Worm (Caenorhabditis elegans) whole organism, midembryonic: ENCODE measurements around the gene nspf-2.
"Not testable (repeated sequence)": the region's sequence is repeated elsewhere in the genome, so short reads cannot be mapped to it uniquely, and the experiment has no call there.

ENCODE experiments used
- T22C8.4 ChIP-seq: fragments of 200-800 bp; sonication (Bioruptor generic); IDR thresholded peaks from 2 replicates; pipeline ENCODE4 v1.3.6; 2022; ENCODE audit warnings: missing genetic modification characterization, missing compliant biosample characterization
- cog-1 ChIP-seq: sonication (generic microtip); optimal IDR thresholded peaks from 2 replicates; lab custom pipeline; 2016; ENCODE audit warnings: missing genetic modification characterization, missing compliant biosample characterization
- flt-1 ChIP-seq: fragments of 200-800 bp; sonication (Bioruptor generic); IDR thresholded peaks from 2 replicates; pipeline ENCODE4 v1.3.6; 2022; ENCODE audit warnings: missing genetic modification characterization, missing compliant biosample characterization
- klf-2 ChIP-seq: fragments of 200-800 bp; sonication (Bioruptor generic); conservative IDR thresholded peaks from 2 replicates; pipeline ENCODE4 v1.3.6; 2022; ENCODE audit warnings: missing genetic modification reagents, missing genetic modification characterization, missing compliant biosample characterization
- med-1 ChIP-seq: sonication (generic microtip); optimal IDR thresholded peaks from 2 replicates; lab custom pipeline; 2017; ENCODE audit warnings: missing genetic modification characterization, mild to moderate bottlenecking, missing compliant biosample characterization, antibody characterized with exemption, missing genetic modification reagents; ENCODE audit not compliant: insufficient read depth
- ref-1 ChIP-seq: fragments of 200-800 bp; sonication (Bioruptor generic); conservative IDR thresholded peaks from 2 replicates; pipeline ENCODE4 v1.3.6; 2022; ENCODE audit warnings: missing genetic modification reagents, missing genetic modification characterization, missing compliant biosample characterization
- tab-1 ChIP-seq: fragments of 200-800 bp; sonication (Bioruptor generic); IDR thresholded peaks from 2 replicates; pipeline ENCODE4 v1.3.6; 2022; ENCODE audit warnings: missing genetic modification characterization, missing compliant biosample characterization
- ztf-23 ChIP-seq: fragments of 200-800 bp; sonication (Bioruptor generic); IDR thresholded peaks from 2 replicates; pipeline ENCODE4 v1.3.6; 2022; ENCODE audit warnings: missing genetic modification reagents, missing genetic modification characterization, missing compliant biosample characterization
- ztf-29 ChIP-seq: fragments of 200-800 bp; sonication (Bioruptor generic); IDR thresholded peaks from 2 replicates; pipeline ENCODE4 v1.3.6; 2022; ENCODE audit warnings: missing genetic modification reagents, missing genetic modification characterization, missing compliant biosample characterization

nspf-2 gene

DNA sequence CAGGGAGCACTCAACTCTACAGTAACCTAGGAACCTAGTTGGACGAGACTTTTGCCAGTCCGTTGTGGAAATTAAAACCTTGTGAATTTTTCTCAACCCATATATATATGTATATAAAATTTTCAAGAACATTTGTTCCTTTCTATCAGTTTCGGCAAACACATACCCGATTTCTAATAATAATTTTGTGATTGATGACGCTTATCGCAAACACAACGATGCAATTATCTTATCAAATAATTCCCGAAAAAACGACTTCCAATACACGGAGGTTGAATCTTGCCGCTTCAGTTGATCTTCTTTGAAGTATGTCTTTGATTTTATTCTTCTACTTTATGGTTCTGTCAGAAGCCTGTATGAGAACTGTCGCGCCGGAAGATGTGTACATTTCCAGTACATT lies 23.6 kb upstream of the nspf-2 start, which contains the start of gene F22E5.2:
Gene F22E5.2, plus strand, starts transcription at position 301 of the 400 bp plus-strand sequence.
- not testable (repeated sequence) for TF ChIP-seq ztf-29 (GFP tag; lab: Robert Waterston, UW); tab-1 (GFP tag; lab: Robert Waterston, UW); cog-1 (tag; lab: Kevin White, UChicago)

- TF ChIP-seq ztf-23 (GFP tag; lab: Robert Waterston, UW) (no peak), ref-1 (GFP tag; lab: Robert Waterston, UW) (no peak), cog-1 (tag; lab: Kevin White, UChicago) (no peak), T22C8.4 (no peak), klf-2 (no peak), tab-1 (GFP tag; lab: Robert Waterston, UW) (no peak), flt-1 (GFP tag; lab: Robert Waterston, UW) (no peak), ztf-29 (GFP tag; lab: Robert Waterston, UW) (no peak), med-1 (GFP tag; lab: Kevin White, UChicago) (no peak)
These were observed 23.1 kb upstream of the nspf-2 start, which contains the start of gene F22E5.22 for ce11 chrII:2665606-2666005. F22E5.22 (plus strand) TSS chrII:2665906.

DNA sequence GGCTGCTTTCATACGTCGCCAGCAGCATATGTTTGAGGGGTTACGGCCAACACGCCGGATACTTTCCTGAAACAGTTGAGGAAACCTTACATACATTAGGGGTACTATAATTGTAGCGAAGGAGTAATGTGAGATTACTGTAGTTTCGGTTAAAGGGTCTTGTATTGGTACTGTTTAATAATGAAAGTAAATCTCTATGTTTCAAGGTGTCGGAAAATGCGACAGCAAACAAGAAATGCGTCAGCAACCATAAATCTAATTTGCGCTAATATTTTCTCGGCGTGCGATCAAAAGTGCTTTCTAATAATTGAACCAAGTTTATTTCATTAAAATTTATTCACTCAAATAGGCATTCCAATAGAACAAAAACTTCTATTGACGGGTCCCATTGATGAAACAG lies 16.4 kb upstream of the nspf-2 start, which contains the start of gene sri-57:
Gene sri-57, minus strand, starts transcription at position 101 of the 400 bp plus-strand sequence.
- not testable (repeated sequence) for TF ChIP-seq ref-1 (GFP tag; lab: Robert Waterston, UW); flt-1 (GFP tag; lab: Robert Waterston, UW); med-1 (GFP tag; lab: Kevin White, UChicago)

DNA sequence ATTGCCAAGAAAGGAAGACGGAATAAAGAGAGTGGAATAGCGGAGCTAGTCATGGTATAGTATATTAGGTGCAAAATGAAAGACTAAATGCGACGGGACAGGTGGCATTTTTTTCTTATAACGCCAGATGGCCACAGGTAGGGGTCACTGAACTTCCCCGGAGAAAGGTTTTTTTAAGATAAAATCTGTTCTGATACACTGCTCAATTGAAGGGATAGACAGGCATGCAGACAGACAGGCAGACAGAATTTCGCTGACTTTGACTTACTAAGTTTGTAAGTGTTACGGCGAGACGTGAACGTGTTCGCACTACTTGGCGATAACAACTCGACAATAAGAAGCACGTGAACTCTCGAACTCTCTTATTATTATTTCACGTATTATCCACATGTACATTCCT lies 15.2 kb upstream of the nspf-2 start, which contains the start of the genes F22E5.20 and F22E5.1:
Gene F22E5.20, minus strand, starts transcription at position 101 of the 400 bp plus-strand sequence.
Gene F22E5.1, plus strand, starts transcription at position 242 of the 400 bp plus-strand sequence.
- not testable (repeated sequence) for TF ChIP-seq flt-1 (GFP tag; lab: Robert Waterston, UW); klf-2; T22C8.4

- TF ChIP-seq ref-1 (GFP tag; lab: Robert Waterston, UW) = no peak
- no peak for TF ChIP-seq T22C8.4
- no peak for TF ChIP-seq flt-1 (GFP tag; lab: Robert Waterston, UW)
- TF ChIP-seq tab-1 (GFP tag; lab: Robert Waterston, UW) = no peak
- no peak for TF ChIP-seq ztf-29 (GFP tag; lab: Robert Waterston, UW)
- TF ChIP-seq ztf-23 (GFP tag; lab: Robert Waterston, UW) = no peak
- no peak for TF ChIP-seq cog-1 (tag; lab: Kevin White, UChicago)
- no peak for TF ChIP-seq klf-2
- no peak for TF ChIP-seq med-1 (GFP tag; lab: Kevin White, UChicago)
These were observed 11.1 kb upstream of the nspf-2 start, which contains the start of gene F22E5.17 for ce11 chrII:2677534-2678168. F22E5.17 (plus strand) TSS chrII:2678041.

DNA sequence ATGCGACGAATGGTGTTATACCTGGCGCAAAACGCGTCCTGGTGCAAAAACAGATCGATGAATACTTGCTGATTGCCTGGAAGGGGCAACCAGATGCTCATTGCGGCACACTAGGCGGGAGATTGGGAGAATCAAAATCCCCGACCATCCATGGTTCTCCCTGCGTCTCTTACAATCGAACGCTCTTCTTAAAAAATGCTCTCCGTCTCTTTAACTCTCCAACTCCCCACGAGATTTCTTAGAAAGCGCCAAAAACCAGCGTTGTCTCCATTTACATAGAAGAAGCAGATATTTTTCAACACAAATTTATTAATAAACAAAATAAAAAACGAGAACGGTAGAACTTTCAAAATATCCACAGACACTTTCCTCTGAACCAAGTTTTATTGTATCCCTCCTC lies 7.6 kb upstream of the nspf-2 start, which contains the start of gene F34D6.1:
Gene F34D6.1, minus strand, starts transcription at position 101 of the 400 bp plus-strand sequence.
- TF ChIP-seq flt-1 (GFP tag; lab: Robert Waterston, UW) = no peak
- TF ChIP-seq T22C8.4 = no peak

- TF ChIP-seq tab-1 (GFP tag; lab: Robert Waterston, UW) = no peak
- TF ChIP-seq ztf-29 (GFP tag; lab: Robert Waterston, UW) = no peak
- TF ChIP-seq klf-2 = no peak
- no peak for TF ChIP-seq T22C8.4
- no peak for TF ChIP-seq flt-1 (GFP tag; lab: Robert Waterston, UW)
- no peak for TF ChIP-seq med-1 (GFP tag; lab: Kevin White, UChicago)
- TF ChIP-seq ztf-23 (GFP tag; lab: Robert Waterston, UW) = no peak
- no peak for TF ChIP-seq cog-1 (tag; lab: Kevin White, UChicago)
- no peak for TF ChIP-seq ref-1 (GFP tag; lab: Robert Waterston, UW)
These were observed 4.5 kb upstream of the nspf-2 start, which contains the start of gene ceh-87 for ce11 chrII:2684208-2684607. ceh-87 (minus strand) TSS chrII:2684308.

DNA sequence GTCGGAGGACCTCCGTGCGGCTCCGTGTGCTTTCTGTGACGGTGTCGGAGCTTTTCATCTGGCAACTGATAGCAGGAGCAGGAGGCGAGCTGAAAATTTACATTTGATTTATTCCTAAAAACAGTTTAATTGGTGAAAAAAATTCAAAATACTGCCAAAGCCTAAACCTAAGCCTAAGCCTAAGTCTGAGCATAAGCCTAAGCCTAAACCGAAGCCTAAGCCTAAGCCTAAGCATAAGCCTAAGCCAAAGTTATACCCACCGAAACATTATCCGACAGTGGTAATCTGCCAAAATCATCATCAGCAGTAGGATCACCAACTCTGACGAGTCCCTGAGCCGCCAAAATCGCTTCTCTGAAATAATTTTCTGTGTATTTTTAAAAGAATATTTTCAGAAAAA lies 3.9 kb upstream of the nspf-2 start:
- no peak for TF ChIP-seq med-1 (GFP tag; lab: Kevin White, UChicago)
- TF ChIP-seq tab-1 (GFP tag; lab: Robert Waterston, UW) = no peak
- no peak for TF ChIP-seq flt-1 (GFP tag; lab: Robert Waterston, UW)
- TF ChIP-seq ztf-29 (GFP tag; lab: Robert Waterston, UW) = no peak
- no peak for TF ChIP-seq klf-2

ce11 chrII:2686985-2687675 lies 1.6 kb upstream of the nspf-2 start, which contains the start of the genes sup-9 and nspf-1:
sup-9 (minus strand) TSS chrII:2687027.
nspf-1 (plus strand) TSS chrII:2687625.
- TF ChIP-seq cog-1 (tag; lab: Kevin White, UChicago) (no peak), T22C8.4 (no peak), tab-1 (GFP tag; lab: Robert Waterston, UW) (no peak), ref-1 (GFP tag; lab: Robert Waterston, UW) (no peak), ztf-23 (GFP tag; lab: Robert Waterston, UW) (no peak), flt-1 (GFP tag; lab: Robert Waterston, UW) (no peak), klf-2 (no peak), ztf-29 (GFP tag; lab: Robert Waterston, UW) (no peak), med-1 (GFP tag; lab: Kevin White, UChicago) (no peak)
